Worm (Caenorhabditis elegans): ENCODE results near the gene C53C11.2.
"Not testable (repeated sequence)": the region's sequence is repeated elsewhere in the genome, so short reads cannot be mapped to it uniquely, and the experiment has no call there.

The C53C11.2 gene

DNA sequence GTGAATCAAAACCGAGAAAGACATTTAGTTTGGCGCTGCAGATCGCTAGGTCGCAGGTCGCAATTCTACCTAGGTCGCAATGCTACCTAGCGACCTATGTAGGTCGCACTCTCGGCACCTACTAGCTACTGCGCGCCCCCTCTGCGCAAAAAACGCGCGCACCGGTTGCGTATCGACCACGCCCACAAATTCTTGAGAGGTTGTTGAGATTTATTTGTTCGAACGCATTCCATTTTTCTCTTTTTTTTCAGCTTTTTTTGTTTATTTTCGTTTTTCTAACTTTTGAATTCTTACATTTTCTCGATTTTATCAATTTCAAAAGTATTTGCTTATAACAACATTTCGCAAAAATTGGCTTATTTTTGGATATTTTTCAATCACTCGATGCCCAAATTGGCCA is 34.5 kb upstream of the C53C11.2 start, which contains the start of gene C33E10.10:
Gene C33E10.10 (minus strand): TSS at position 101 of the 400 bp plus-strand sequence.
- TF ChIP-seq unc-120 (tag; optimal IDR thresholded peaks at IDR 0.05; ENCODE audit: poor library complexity, severe bottlenecking) (no peak), M03D4.4 (tag; optimal IDR thresholded peaks at IDR 0.05) (no peak), lin-13 (tag; optimal IDR thresholded peaks at IDR 0.05) (no peak), snpc-4 (tag; optimal IDR thresholded peaks at IDR 0.05) (no peak), mab-5 (tag; optimal IDR thresholded peaks at IDR 0.05) (no peak), sptf-1 (tag; optimal IDR thresholded peaks at IDR 0.05) (no peak), ceh-39 (tag; optimal IDR thresholded peaks at IDR 0.05) (no peak), hlh-1 (tag; optimal IDR thresholded peaks at IDR 0.05) (no peak), nhr-12 (tag; optimal IDR thresholded peaks at IDR 0.05) (no peak), sem-2 (GFP tag; optimal IDR thresholded peaks at IDR 0.05) (no peak), nhr-2 (tag; optimal IDR thresholded peaks at IDR 0.05) (no peak), unc-39 (tag; optimal IDR thresholded peaks at IDR 0.05) (no peak), ztf-11 (tag; optimal IDR thresholded peaks at IDR 0.05) (no peak), lsy-2 (tag; optimal IDR thresholded peaks at IDR 0.05) (no peak), lin-32 (GFP tag; optimal IDR thresholded peaks at IDR 0.05) (no peak), nhr-237 (tag; optimal IDR thresholded peaks at IDR 0.05) (no peak), mls-2 (tag; optimal IDR thresholded peaks at IDR 0.05) (no peak), elt-1 (tag; optimal IDR thresholded peaks at IDR 0.05; ENCODE audit: borderline replicate concordance, insufficient read depth) (no peak), nhr-28 (tag; optimal IDR thresholded peaks at IDR 0.05) (no peak)

DNA sequence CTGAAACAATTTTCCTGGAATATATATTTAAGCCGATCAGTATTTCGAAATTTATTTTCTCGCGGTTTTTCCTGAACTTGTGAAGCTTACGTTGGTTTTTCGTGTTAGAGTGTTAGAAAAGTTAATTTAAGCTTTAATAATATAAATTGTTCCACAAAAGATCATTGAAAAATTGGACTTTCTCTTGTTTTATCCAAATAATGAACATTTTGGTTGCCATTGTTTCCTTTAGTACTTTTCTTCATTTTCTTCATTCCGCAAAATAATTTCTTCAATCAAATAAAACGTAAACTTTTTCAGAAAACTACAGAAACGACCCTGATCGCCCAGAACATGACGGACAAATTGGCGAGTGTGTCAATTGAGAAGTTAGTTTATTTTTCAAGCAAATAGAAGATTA is 34.0 kb upstream of the C53C11.2 start, which contains the start of gene fbxa-120:
Gene fbxa-120 (plus strand): TSS at position 301 of the 400 bp plus-strand sequence.
- TF ChIP-seq nhr-237 (tag; optimal IDR thresholded peaks at IDR 0.05) (no peak), drap-1 (GFP tag; optimal IDR thresholded peaks at IDR 0.05) (no peak), ceh-43 (GFP tag; optimal IDR thresholded peaks at IDR 0.05) (no peak), mab-5 (tag; optimal IDR thresholded peaks at IDR 0.05) (no peak), mls-2 (tag; optimal IDR thresholded peaks at IDR 0.05) (no peak), unc-62 (GFP tag; optimal IDR thresholded peaks at IDR 0.05) (no peak), elt-3 (tag; optimal IDR thresholded peaks at IDR 0.05) (no peak), ztf-11 (tag; optimal IDR thresholded peaks at IDR 0.05) (no peak), ham-2 (GFP tag; optimal IDR thresholded peaks at IDR 0.05) (no peak), cnd-1 (tag; optimal IDR thresholded peaks at IDR 0.05) (no peak), elt-1 (tag; optimal IDR thresholded peaks at IDR 0.05; ENCODE audit: borderline replicate concordance, insufficient read depth) (no peak), blmp-1 (tag; optimal IDR thresholded peaks at IDR 0.05) (no peak), ces-1 (GFP tag; optimal IDR thresholded peaks at IDR 0.05) (no peak), lin-32 (GFP tag; optimal IDR thresholded peaks at IDR 0.05) (no peak), ceh-39 (tag; optimal IDR thresholded peaks at IDR 0.05) (no peak)

DNA sequence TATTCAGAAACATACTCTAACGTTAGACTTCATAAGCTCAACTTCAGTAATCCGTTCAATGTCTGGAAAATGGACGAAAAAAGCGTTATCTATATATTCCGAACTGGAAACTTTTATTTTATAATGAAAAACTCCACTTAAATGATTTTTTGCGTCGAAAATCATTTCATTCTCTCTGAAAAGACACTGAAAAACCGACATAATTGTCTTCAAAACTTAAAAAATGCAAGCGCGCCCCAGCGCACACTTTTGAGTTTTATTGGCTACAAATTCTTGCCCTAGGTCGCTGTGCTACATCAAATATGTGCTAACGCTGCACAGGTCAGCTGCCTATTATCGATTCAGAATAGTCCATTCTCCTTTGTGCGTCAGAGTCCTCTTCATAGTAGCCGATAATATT is 31.5 kb upstream of the C53C11.2 start, which contains the start of gene C33E10.1:
Gene C33E10.1 (plus strand): TSS at position 301 of the 400 bp plus-strand sequence.
- not testable (repeated sequence) for TF ChIP-seq mls-2 (tag; optimal IDR thresholded peaks at IDR 0.05); bed-3 (GFP tag; optimal IDR thresholded peaks at IDR 0.05); nhr-237 (tag; optimal IDR thresholded peaks at IDR 0.05)

DNA sequence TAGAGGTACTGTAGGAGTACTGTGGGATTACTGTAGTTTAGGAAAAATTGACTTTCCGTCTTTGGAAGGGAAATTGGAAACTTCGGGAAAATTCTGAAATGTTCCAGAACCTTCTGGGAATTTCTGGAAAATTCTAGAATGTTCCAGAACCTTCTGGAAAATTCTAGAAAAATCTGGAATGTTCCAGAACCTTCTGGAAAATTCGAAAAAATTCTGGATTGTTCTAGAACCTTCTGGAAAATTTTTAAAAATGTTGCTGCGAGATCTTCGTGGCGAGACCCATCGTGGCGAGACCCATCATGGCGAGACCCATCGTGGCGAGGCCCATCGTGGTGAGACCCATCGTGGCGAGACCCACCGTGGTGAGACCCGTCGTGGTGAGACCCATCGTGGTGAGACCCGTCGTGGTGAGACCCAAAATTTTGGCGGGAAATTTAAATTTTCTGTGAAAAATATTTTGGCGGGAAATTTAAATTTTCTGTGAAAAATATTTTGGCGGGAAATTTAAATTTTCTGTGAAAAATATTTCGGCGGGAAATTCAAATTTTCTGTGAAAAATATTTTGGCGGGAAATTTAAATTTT is 25.6 kb upstream of the C53C11.2 start, which contains the start of gene C53C11.4:
Gene C53C11.4 (plus strand): TSS at position 179 of the 583 bp plus-strand sequence.
- TF ChIP-seq snpc-4 (tag; optimal IDR thresholded peaks at IDR 0.05); M03D4.4 (tag; optimal IDR thresholded peaks at IDR 0.05); flh-1 (GFP tag; optimal IDR thresholded peaks at IDR 0.05): not testable (repeated sequence)

DNA sequence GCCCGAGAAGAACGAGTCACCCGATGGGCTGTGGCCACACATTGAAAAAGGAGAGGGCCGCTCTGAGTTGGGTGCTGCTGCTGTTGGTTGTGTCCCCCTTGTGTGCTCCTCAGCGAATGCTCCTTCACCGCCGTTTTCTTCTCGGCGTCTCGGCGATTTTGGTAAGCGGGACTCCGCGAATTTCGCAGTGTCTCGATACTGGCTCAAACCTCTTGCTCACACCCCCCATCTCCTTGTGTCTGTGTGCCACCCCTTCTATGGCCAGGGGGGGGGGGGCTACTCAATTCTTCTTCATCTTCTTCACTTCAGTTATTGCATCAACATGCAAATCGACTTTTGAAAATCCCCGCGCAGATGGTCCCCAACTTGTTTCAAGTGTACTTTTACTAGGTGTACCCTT is 21.5 kb upstream of the C53C11.2 start:
- TF ChIP-seq ces-1 (GFP tag; optimal IDR thresholded peaks at IDR 0.05) (peak; percentile 81), M03D4.4 (tag; optimal IDR thresholded peaks at IDR 0.05) (peak; percentile 57), elt-1 (tag; optimal IDR thresholded peaks at IDR 0.05; ENCODE audit: borderline replicate concordance, insufficient read depth) (no peak), ceh-43 (GFP tag; optimal IDR thresholded peaks at IDR 0.05) (no peak), nhr-237 (tag; optimal IDR thresholded peaks at IDR 0.05) (no peak), cnd-1 (tag; optimal IDR thresholded peaks at IDR 0.05) (peak; percentile 4), drap-1 (GFP tag; optimal IDR thresholded peaks at IDR 0.05) (peak; percentile 30), sptf-1 (tag; optimal IDR thresholded peaks at IDR 0.05) (peak; percentile 73), mls-2 (tag; optimal IDR thresholded peaks at IDR 0.05) (peak; percentile 63), unc-120 (tag; optimal IDR thresholded peaks at IDR 0.05; ENCODE audit: poor library complexity, severe bottlenecking) (peak; percentile 70)
